Fruit fly (Drosophila melanogaster) Kc167 (cell line): Measurements from ENCODE around the gene dsf.

Experiments used
- Myc ChIP-seq: fragments of >200 bp; optimal IDR thresholded peaks from 2 replicates; lab custom pipeline; 2017; ENCODE audit warnings: missing external identifiers
- Sin3A ChIP-seq: fragments of >200 bp; optimal IDR thresholded peaks from 2 replicates; lab custom pipeline; 2018; ENCODE audit warnings: missing external identifiers
- insv ChIP-seq: fragments of >200 bp; optimal IDR thresholded peaks from 3 replicates; lab custom pipeline; 2018; ENCODE audit warnings: missing external identifiers
- psq ChIP-seq: fragments of >200 bp; optimal IDR thresholded peaks from 2 replicates; lab custom pipeline; 2017; ENCODE audit warnings: missing external identifiers
- ttk ChIP-seq: sonication (Bioruptor generic); optimal IDR thresholded peaks from 2 replicates; lab custom pipeline; 2017; ENCODE audit warnings: missing external identifiers

- no peak for TF ChIP-seq psq (lab: Kevin White, UChicago)
- no peak for TF ChIP-seq Myc
- TF ChIP-seq ttk = no peak
- TF ChIP-seq insv = no peak
- no peak for TF ChIP-seq Sin3A (lab: Kevin White, UChicago)
Measured at dm6 chr2L:5893796-5894195, 31.9 kb upstream of the dsf start, which contains the start of gene Acp26Aa.
